Worm (Caenorhabditis elegans): Measurements from ENCODE around the gene aagr-2.

ce11 chrII:4941050-4941449 lies 16.0 kb upstream of the aagr-2 start, which contains the start of gene cblc-1:
- no peak for TF ChIP-seq cog-1 (tag; optimal IDR thresholded peaks at IDR 0.05)
- no peak for TF ChIP-seq klf-2 (GFP tag; conservative IDR thresholded peaks at IDR 0.05)

Data from whole organism, midembryonic.